Worm (Caenorhabditis elegans) whole organism, L4 larva: ENCODE data around the gene Y75B12B.13.
A peak's percentile ranks its signal among the peaks of the same experiment; 100 is the strongest.

Experiments used
- F10B5.3 ChIP-seq: sonication (generic microtip); optimal IDR thresholded peaks from 2 replicates; lab custom pipeline; 2016; ENCODE audit warnings: mild to moderate bottlenecking, missing genetic modification characterization, missing compliant biosample characterization
- F37D6.2 ChIP-seq: sonication (generic microtip); optimal IDR thresholded peaks from 2 replicates; lab custom pipeline; 2016; ENCODE audit warnings: mild to moderate bottlenecking, missing genetic modification characterization, missing compliant biosample characterization
- T20F7.1 ChIP-seq: fragments of 200-800 bp; sonication (Bioruptor generic); optimal IDR thresholded peaks from 2 replicates; lab custom pipeline; 2018; ENCODE audit warnings: mild to moderate bottlenecking, missing genetic modification characterization, missing compliant biosample characterization
- Y48G9A.11 ChIP-seq: fragments of 200-800 bp; sonication (Bioruptor generic); IDR thresholded peaks from 2 replicates; pipeline ENCODE4 v1.3.6; 2022; ENCODE audit warnings: missing genetic modification reagents, missing genetic modification characterization, missing compliant biosample characterization
- Y75B8A.6 ChIP-seq: fragments of 200-800 bp; sonication (Bioruptor generic); IDR thresholded peaks from 2 replicates; pipeline ENCODE4 v1.3.6; 2022; ENCODE audit warnings: missing genetic modification reagents, missing genetic modification characterization, missing compliant biosample characterization
- aly-2 ChIP-seq: sonication (generic microtip); optimal IDR thresholded peaks from 2 replicates; lab custom pipeline; 2018; ENCODE audit warnings: missing biosample characterization, missing genetic modification characterization
- ama-1 ChIP-seq: fragments of 150-350 bp; optimal IDR thresholded peaks from 2 replicates; lab custom pipeline; 2014; ENCODE audit warnings: inconsistent platforms, mixed read lengths
- arid-1 ChIP-seq: fragments of 200-800 bp; sonication (Bioruptor generic); conservative IDR thresholded peaks from 2 replicates; pipeline ENCODE4 v1.3.6; 2022; ENCODE audit warnings: missing genetic modification reagents, missing genetic modification characterization, missing compliant biosample characterization
- ceh-28 ChIP-seq: fragments of 150-350 bp; optimal IDR thresholded peaks from 2 replicates; lab custom pipeline; 2014; ENCODE audit warnings: missing biosample characterization, missing genetic modification reagents, missing genetic modification characterization
- daf-19 ChIP-seq: fragments of 200-800 bp; sonication (Bioruptor generic); conservative IDR thresholded peaks from 2 replicates; pipeline ENCODE4 v1.3.6; 2022; ENCODE audit warnings: missing genetic modification characterization, missing compliant biosample characterization
- dmd-8 ChIP-seq: fragments of 200-800 bp; sonication (Bioruptor generic); IDR thresholded peaks from 2 replicates; pipeline ENCODE4 v1.3.6; 2022; ENCODE audit warnings: missing genetic modification characterization, missing compliant biosample characterization
- dmd-9 ChIP-seq: fragments of 200-800 bp; sonication (Bioruptor generic); IDR thresholded peaks from 2 replicates; pipeline ENCODE4 v1.3.6; 2022; ENCODE audit warnings: missing genetic modification reagents, missing genetic modification characterization, missing compliant biosample characterization
- dpl-1 ChIP-seq: fragments of 150-350 bp; optimal IDR thresholded peaks from 2 replicates; lab custom pipeline; 2014; ENCODE audit warnings: missing biosample characterization, missing genetic modification reagents, missing genetic modification characterization
- duxl-1 ChIP-seq: sonication (generic microtip); optimal IDR thresholded peaks from 2 replicates; lab custom pipeline; 2016; ENCODE audit warnings: mild to moderate bottlenecking, missing genetic modification characterization, moderate library complexity, missing compliant biosample characterization; ENCODE audit not compliant: poor library complexity
- hlh-30 ChIP-seq: sonication (generic microtip); optimal IDR thresholded peaks from 2 replicates; lab custom pipeline; 2017; ENCODE audit warnings: antibody characterized with exemption, mild to moderate bottlenecking, missing genetic modification characterization, missing compliant biosample characterization; ENCODE audit not compliant: insufficient read depth
- lim-7 ChIP-seq: fragments of 200-800 bp; sonication (Bioruptor generic); IDR thresholded peaks from 2 replicates; pipeline ENCODE4 v1.3.6; 2022; ENCODE audit warnings: missing genetic modification characterization, missing compliant biosample characterization
- lin-1 ChIP-seq: fragments of 200-800 bp; sonication (Bioruptor generic); IDR thresholded peaks from 2 replicates; pipeline ENCODE4 v1.3.6; 2022; ENCODE audit warnings: missing genetic modification reagents, missing genetic modification characterization, missing compliant biosample characterization
- lin-13 ChIP-seq: fragments of 150-350 bp; optimal IDR thresholded peaks from 2 replicates; lab custom pipeline; 2014; ENCODE audit warnings: missing biosample characterization, missing genetic modification reagents, missing genetic modification characterization
- lin-38 ChIP-seq: fragments of 200-800 bp; sonication (Bioruptor generic); IDR thresholded peaks from 2 replicates; pipeline ENCODE4 v1.3.6; 2022; ENCODE audit warnings: missing genetic modification reagents, missing genetic modification characterization, missing compliant biosample characterization
- madf-9 ChIP-seq: fragments of 200-800 bp; sonication (Bioruptor generic); conservative IDR thresholded peaks from 2 replicates; pipeline ENCODE4 v1.3.6; 2022; ENCODE audit warnings: missing genetic modification reagents, missing genetic modification characterization, missing compliant biosample characterization
- mep-1 ChIP-seq: fragments of 150-350 bp; sonication (generic microtip); optimal IDR thresholded peaks from 3 replicates; lab custom pipeline; 2014; ENCODE audit warnings: missing biosample characterization, missing genetic modification characterization
- mes-2 ChIP-seq: sonication (generic microtip); optimal IDR thresholded peaks from 2 replicates; lab custom pipeline; 2016; ENCODE audit warnings: missing genotype, mild to moderate bottlenecking, missing genetic modification characterization, missing compliant biosample characterization; ENCODE audit not compliant: poor library complexity, severe bottlenecking
- mxl-3 ChIP-seq: fragments of 200-800 bp; sonication (Bioruptor generic); optimal IDR thresholded peaks from 2 replicates; lab custom pipeline; 2018; ENCODE audit warnings: mild to moderate bottlenecking, missing genetic modification characterization, missing compliant biosample characterization
- nhr-25 ChIP-seq: sonication (generic microtip); optimal IDR thresholded peaks from 2 replicates; lab custom pipeline; 2017; ENCODE audit warnings: missing genetic modification characterization, mild to moderate bottlenecking, missing compliant biosample characterization, antibody characterized with exemption, moderate library complexity, borderline replicate concordance; ENCODE audit not compliant: insufficient read depth
- nhr-28 ChIP-seq: fragments of 150-350 bp; optimal IDR thresholded peaks from 2 replicates; lab custom pipeline; 2014; ENCODE audit warnings: missing biosample characterization, missing genetic modification characterization
- nhr-6 ChIP-seq: fragments of 150-350 bp; optimal IDR thresholded peaks from 2 replicates; lab custom pipeline; 2014; ENCODE audit warnings: missing biosample characterization, missing genetic modification characterization
- rbr-2 ChIP-seq: sonication (generic microtip); optimal IDR thresholded peaks from 2 replicates; lab custom pipeline; 2016; ENCODE audit warnings: missing genotype, missing genetic modification characterization, missing compliant biosample characterization
- sdz-12 ChIP-seq: fragments of 200-800 bp; sonication (Bioruptor generic); optimal IDR thresholded peaks from 2 replicates; lab custom pipeline; 2018; ENCODE audit warnings: mild to moderate bottlenecking, missing genetic modification characterization, missing compliant biosample characterization
- set-16 ChIP-seq: fragments of 200-800 bp; sonication (Bioruptor generic); IDR thresholded peaks from 2 replicates; pipeline ENCODE4 v1.3.6; 2022; ENCODE audit warnings: missing genetic modification reagents, missing genetic modification characterization, missing compliant biosample characterization
- tag-97 ChIP-seq: fragments of 200-800 bp; sonication (Bioruptor generic); IDR thresholded peaks from 2 replicates; pipeline ENCODE4 v1.3.6; 2022; ENCODE audit warnings: missing genetic modification characterization, missing compliant biosample characterization
- zip-11 ChIP-seq: fragments of 200-800 bp; sonication (Bioruptor generic); IDR thresholded peaks from 2 replicates; pipeline ENCODE4 v1.3.6; 2022; ENCODE audit warnings: missing genetic modification characterization, missing compliant biosample characterization
- ztf-7 ChIP-seq: fragments of 150-350 bp; optimal IDR thresholded peaks from 2 replicates; lab custom pipeline; 2014; ENCODE audit warnings: missing biosample characterization, missing genetic modification characterization

The Y75B12B.13 gene

ce11 chrV:15150176-15150575 lies 43.6 kb downstream of the Y75B12B.13 start:
- TF ChIP-seq nhr-6 (tag; lab: Kevin White, UChicago) (no peak), daf-19 (no peak), mxl-3 (no peak), lin-1 (GFP tag; lab: Robert Waterston, UW) (no peak), rbr-2 (tag; lab: Kevin White, UChicago) (no peak), nhr-25 (tag; lab: Kevin White, UChicago) (no peak), F10B5.3 (no peak), aly-2 (tag; lab: Kevin White, UChicago) (no peak), sdz-12 (GFP tag; lab: Kevin White, UChicago) (no peak), mep-1 (tag; lab: Kevin White, UChicago) (no peak)

DNA sequence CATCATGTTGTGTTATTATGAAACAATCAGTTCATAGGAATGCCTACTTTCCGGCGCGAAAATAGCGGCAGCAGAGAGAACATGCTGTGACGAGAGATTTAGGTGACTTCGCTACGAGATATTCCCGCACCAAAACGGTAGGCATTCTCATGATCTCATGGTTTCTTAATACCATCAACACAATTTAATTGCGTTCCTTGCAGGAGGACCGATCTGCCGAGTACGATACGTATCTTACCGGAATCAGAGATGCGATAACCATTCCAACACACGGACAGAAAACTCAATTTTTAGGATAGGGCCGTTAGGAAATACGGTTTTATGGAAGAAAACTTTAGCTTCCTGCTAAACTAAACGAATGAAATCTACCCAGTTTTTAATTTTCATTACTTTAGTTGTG lies 45.0 kb downstream of the Y75B12B.13 start, which contains the start of gene T09F5.1:
TSS of gene T09F5.1 (plus strand) at position 301 of the 400 bp plus-strand sequence.
- TF ChIP-seq dmd-9 (no peak), ama-1 (lab: Kevin White, UChicago) (no peak), lin-13 (GFP tag; lab: Kevin White, UChicago) (no peak), zip-11 (GFP tag; lab: Robert Waterston, UW) (no peak), mes-2 (tag; lab: Kevin White, UChicago) (no peak), dmd-8 (GFP tag; lab: Robert Waterston, UW) (no peak), lim-7 (GFP tag; lab: Robert Waterston, UW) (no peak)

- TF ChIP-seq set-16 (no peak), dpl-1 (GFP tag; lab: Kevin White, UChicago) (no peak), arid-1 (GFP tag; lab: Robert Waterston, UW) (no peak), ztf-7 (no peak), rbr-2 (tag; lab: Kevin White, UChicago) (no peak), ceh-28 (tag; lab: Kevin White, UChicago) (no peak), nhr-25 (tag; lab: Kevin White, UChicago) (no peak), Y48G9A.11 (GFP tag; lab: Robert Waterston, UW) (no peak), Y75B8A.6 (GFP tag; lab: Robert Waterston, UW) (no peak), hlh-30 (tag; lab: Kevin White, UChicago) (no peak), F37D6.2 (tag; lab: Kevin White, UChicago) (no peak), lim-7 (GFP tag; lab: Robert Waterston, UW) (no peak), ama-1 (lab: Kevin White, UChicago) (no peak)
Observed at ce11 chrV:15147776-15148175, 46.0 kb downstream of the Y75B12B.13 start, which contains the start of gene T09F5.20. T09F5.20 (minus strand) TSS chrV:15147876.

ce11 chrV:15143798-15144197 lies 50.0 kb downstream of the Y75B12B.13 start, which contains the start of gene K08F9.4:
K08F9.4 (plus strand) TSS chrV:15144019.
- TF ChIP-seq lin-38 (GFP tag; lab: Robert Waterston, UW) (peak; percentile 90), dpl-1 (GFP tag; lab: Kevin White, UChicago) (peak; percentile 73), duxl-1 (tag; lab: Kevin White, UChicago) (peak; percentile 18), tag-97 (GFP tag; lab: Robert Waterston, UW) (no peak), nhr-28 (tag; lab: Kevin White, UChicago) (peak; percentile 61), nhr-6 (tag; lab: Kevin White, UChicago) (peak; percentile 72), T20F7.1 (peak; percentile 32), madf-9 (GFP tag; lab: Robert Waterston, UW) (no peak), mep-1 (tag; lab: Kevin White, UChicago) (no peak), lin-13 (GFP tag; lab: Kevin White, UChicago) (peak; percentile 7), mes-2 (tag; lab: Kevin White, UChicago) (peak; percentile 92)
